Worm (Caenorhabditis elegans) whole organism, early embryonic: ENCODE measurements around the gene Y73C8B.9.

ENCODE experiments used
- F13C5.2 ChIP-seq: sonication (generic microtip); optimal IDR thresholded peaks from 2 replicates; lab custom pipeline; 2017; ENCODE audit warnings: mild to moderate bottlenecking, missing genetic modification characterization, inconsistent platforms, missing compliant biosample characterization
- aly-1 ChIP-seq: sonication (generic microtip); optimal IDR thresholded peaks from 2 replicates; lab custom pipeline; 2016; ENCODE audit warnings: missing genetic modification characterization, missing compliant biosample characterization
- ama-1 ChIP-seq: fragments of 150-350 bp; optimal IDR thresholded peaks from 2 replicates; lab custom pipeline; 2014
- ceh-13 ChIP-seq: fragments of 200-800 bp; sonication (Bioruptor generic); optimal IDR thresholded peaks from 2 replicates; lab custom pipeline; 2018; ENCODE audit warnings: mild to moderate bottlenecking, missing genetic modification characterization, missing compliant biosample characterization
- ets-7 ChIP-seq: sonication (generic microtip); optimal IDR thresholded peaks from 2 replicates; lab custom pipeline; 2016; ENCODE audit warnings: missing genotype, missing genetic modification characterization, missing compliant biosample characterization
- flt-1 ChIP-seq: fragments of 200-800 bp; sonication (Bioruptor generic); IDR thresholded peaks from 2 replicates; pipeline ENCODE4 v1.3.6; 2022; ENCODE audit warnings: missing genetic modification characterization, missing compliant biosample characterization
- hmg-4 ChIP-seq: fragments of 200-800 bp; sonication (Bioruptor generic); optimal IDR thresholded peaks from 2 replicates; lab custom pipeline; 2018; ENCODE audit warnings: mild to moderate bottlenecking, missing genetic modification characterization, missing compliant biosample characterization
- hnd-1 ChIP-seq: sonication (generic microtip); optimal IDR thresholded peaks from 2 replicates; lab custom pipeline; 2016; ENCODE audit warnings: missing genetic modification characterization, missing compliant biosample characterization
- pes-1 ChIP-seq: fragments of 200-800 bp; sonication (Bioruptor generic); IDR thresholded peaks from 2 replicates; pipeline ENCODE4 v1.3.6; 2022; ENCODE audit warnings: missing genetic modification reagents, missing genetic modification characterization, missing compliant biosample characterization
- scrt-1 ChIP-seq: fragments of 200-800 bp; sonication (Bioruptor generic); IDR thresholded peaks from 2 replicates; pipeline ENCODE4 v1.3.6; 2022; ENCODE audit warnings: missing genetic modification characterization, missing compliant biosample characterization
- sea-1 ChIP-seq: fragments of 200-800 bp; sonication (Bioruptor generic); conservative IDR thresholded peaks from 2 replicates; pipeline ENCODE4 v1.3.6; 2022; ENCODE audit warnings: missing genetic modification characterization, missing compliant biosample characterization
- tbx-11 ChIP-seq: fragments of 200-800 bp; sonication (Bioruptor generic); IDR thresholded peaks from 2 replicates; pipeline ENCODE4 v1.3.6; 2022; ENCODE audit warnings: missing genetic modification characterization, missing compliant biosample characterization
- tbx-37 ChIP-seq: fragments of 200-800 bp; sonication (Bioruptor generic); conservative IDR thresholded peaks from 2 replicates; pipeline ENCODE4 v1.3.6; 2022; ENCODE audit warnings: missing genetic modification reagents, missing genetic modification characterization, missing compliant biosample characterization

DNA sequence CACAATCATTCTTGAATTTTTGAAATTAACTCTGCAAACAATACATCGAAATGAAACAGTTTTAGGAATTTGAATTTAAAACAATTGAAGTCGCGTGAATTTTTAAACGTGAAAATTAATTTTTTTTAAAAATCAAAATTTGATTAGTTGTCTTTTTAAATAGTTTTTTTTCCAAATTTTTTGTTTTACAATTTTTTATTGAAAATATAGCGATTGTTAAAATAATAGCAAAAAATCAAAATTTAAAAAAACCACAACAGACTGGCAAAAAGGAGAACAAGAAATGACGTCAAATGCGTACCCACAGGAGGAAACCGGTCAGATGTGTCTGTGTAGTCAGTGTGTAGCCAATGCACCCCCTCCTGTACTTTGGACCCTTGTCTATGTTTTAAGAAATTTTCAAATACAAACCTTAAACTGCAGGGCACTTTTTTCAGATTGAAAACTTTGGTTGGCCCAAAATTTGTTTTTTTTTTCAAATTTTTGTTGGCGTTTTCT, 3.5 kb downstream of the Y73C8B.9 start, which contains the start of the genes Y73C8B.1 and Y73C8B.5:
- TF ChIP-seq flt-1 (no peak), ceh-13 (no peak), tbx-37 (GFP tag; lab: Robert Waterston, UW) (no peak), scrt-1 (GFP tag; lab: Robert Waterston, UW) (no peak), ama-1 (lab: Kevin White, UChicago) (no peak), hnd-1 (tag; lab: Kevin White, UChicago) (no peak), ets-7 (no peak), sea-1 (GFP tag; lab: Robert Waterston, UW) (no peak), F13C5.2 (tag; lab: Kevin White, UChicago) (no peak), hmg-4 (no peak), pes-1 (GFP tag; lab: Robert Waterston, UW) (no peak), aly-1 (no peak), tbx-11 (GFP tag; lab: Robert Waterston, UW) (no peak)
